Worm (Caenorhabditis elegans) whole organism, late embryonic: ENCODE results near the gene ccdc-55.

Experiments used
- C38D4.7 ChIP-seq: fragments of 200-800 bp; sonication (Bioruptor generic); optimal IDR thresholded peaks from 2 replicates; lab custom pipeline; 2018; ENCODE audit warnings: mild to moderate bottlenecking, missing genetic modification characterization, moderate library complexity, missing compliant biosample characterization
- ahr-1 ChIP-seq: sonication (generic microtip); optimal IDR thresholded peaks from 2 replicates; lab custom pipeline; 2016; ENCODE audit warnings: missing genetic modification characterization, missing compliant biosample characterization
- ceh-22 ChIP-seq: sonication (generic microtip); optimal IDR thresholded peaks from 2 replicates; lab custom pipeline; 2017; ENCODE audit warnings: missing biosample characterization, missing genetic modification characterization
- dmd-4 ChIP-seq: sonication (generic microtip); optimal IDR thresholded peaks from 2 replicates; lab custom pipeline; 2016; ENCODE audit warnings: borderline replicate concordance, missing genetic modification characterization, missing compliant biosample characterization
- eyg-1 ChIP-seq: sonication (generic microtip); optimal IDR thresholded peaks from 2 replicates; lab custom pipeline; 2016; ENCODE audit warnings: missing genotype, missing genetic modification characterization, missing compliant biosample characterization
- fkh-10 ChIP-seq: fragments of 150-350 bp; optimal IDR thresholded peaks from 2 replicates; lab custom pipeline; 2014; ENCODE audit warnings: missing biosample characterization, missing genetic modification reagents, missing genetic modification characterization
- hlh-13 ChIP-seq: fragments of 200-800 bp; sonication (Bioruptor generic); optimal IDR thresholded peaks from 2 replicates; lab custom pipeline; 2018; ENCODE audit warnings: mild to moderate bottlenecking, missing genetic modification characterization, missing compliant biosample characterization
- hlh-30 ChIP-seq: sonication (generic microtip); optimal IDR thresholded peaks from 2 replicates; lab custom pipeline; 2017; ENCODE audit warnings: antibody characterized with exemption, missing genetic modification characterization, missing compliant biosample characterization; ENCODE audit not compliant: insufficient read depth
- nhr-11 ChIP-seq: fragments of 150-350 bp; optimal IDR thresholded peaks from 2 replicates; lab custom pipeline; 2014; ENCODE audit warnings: missing biosample characterization, missing genetic modification characterization
- pag-3 ChIP-seq: sonication (generic microtip); optimal IDR thresholded peaks from 2 replicates; lab custom pipeline; 2016; ENCODE audit warnings: missing compliant biosample characterization, missing genetic modification characterization, borderline replicate concordance
- pros-1 ChIP-seq: fragments of 150-350 bp; optimal IDR thresholded peaks from 2 replicates; lab custom pipeline; 2014; ENCODE audit warnings: missing biosample characterization, missing genetic modification reagents, missing genetic modification characterization
- tbx-7 ChIP-seq: sonication (generic microtip); optimal IDR thresholded peaks from 2 replicates; lab custom pipeline; 2016; ENCODE audit warnings: missing genotype, missing genetic modification characterization, missing compliant biosample characterization
- unc-55 ChIP-seq: sonication (generic microtip); optimal IDR thresholded peaks from 2 replicates; lab custom pipeline; 2017; ENCODE audit warnings: missing biosample characterization, missing genetic modification reagents, missing genetic modification characterization

ce11 chrIII:4152828-4153227, 15.7 kb downstream of the ccdc-55 start:
- TF ChIP-seq unc-55 (GFP tag; lab: Kevin White, UChicago) (no peak), eyg-1 (tag; lab: Kevin White, UChicago) (no peak), hlh-30 (tag; lab: Kevin White, UChicago) (no peak), tbx-7 (tag; lab: Kevin White, UChicago) (no peak), ceh-22 (tag; lab: Kevin White, UChicago) (no peak), ahr-1 (no peak), hlh-13 (GFP tag; lab: Kevin White, UChicago) (no peak), dmd-4 (tag; lab: Kevin White, UChicago) (no peak), nhr-11 (tag; lab: Kevin White, UChicago) (no peak), pag-3 (tag; lab: Kevin White, UChicago) (no peak), C38D4.7 (GFP tag; lab: Kevin White, UChicago) (no peak), fkh-10 (GFP tag; lab: Kevin White, UChicago) (no peak), pros-1 (no peak)
